Fruit fly (Drosophila melanogaster) whole organism, adult: ENCODE results near the gene CG4393.
A peak's percentile ranks its signal among the peaks of the same experiment; 100 is the strongest.

Experiments
- CG11617 ChIP-seq: fragments of 200-800 bp; sonication (Bioruptor generic); optimal IDR thresholded peaks from 2 replicates; lab custom pipeline; 2017; ENCODE audit warnings: mild to moderate bottlenecking, missing biosample characterization, missing genetic modification reagents, missing genetic modification characterization
- CG12768 ChIP-seq: fragments of 200-800 bp; sonication (Bioruptor generic); optimal IDR thresholded peaks from 2 replicates; lab custom pipeline; 2017; ENCODE audit warnings: missing biosample characterization, missing genetic modification characterization, mild to moderate bottlenecking, moderate library complexity, missing genetic modification reagents
- CG14711 ChIP-seq: fragments of 200-800 bp; sonication (Bioruptor generic); optimal IDR thresholded peaks from 2 replicates; lab custom pipeline; 2018; ENCODE audit warnings: missing biosample characterization, mild to moderate bottlenecking, missing genetic modification characterization, moderate library complexity
- CG1620 ChIP-seq: fragments of 200-800 bp; sonication (Bioruptor generic); optimal IDR thresholded peaks from 2 replicates; lab custom pipeline; 2016; ENCODE audit warnings: missing biosample characterization, missing genetic modification characterization
- CG33017 ChIP-seq: fragments of 200-800 bp; sonication (Bioruptor generic); optimal IDR thresholded peaks from 2 replicates; lab custom pipeline; 2018; ENCODE audit warnings: missing biosample characterization, mild to moderate bottlenecking, missing genetic modification characterization, moderate library complexity
- CG5204 ChIP-seq: fragments of 200-800 bp; sonication (Bioruptor generic); optimal IDR thresholded peaks from 2 replicates; lab custom pipeline; 2016; ENCODE audit warnings: missing biosample characterization, missing genetic modification characterization
- CG7045 ChIP-seq: fragments of 200-800 bp; sonication (Bioruptor generic); optimal IDR thresholded peaks from 2 replicates; lab custom pipeline; 2017; ENCODE audit warnings: missing biosample characterization, mild to moderate bottlenecking, missing genetic modification characterization
- CG7101 ChIP-seq: fragments of 200-800 bp; sonication (Bioruptor generic); optimal IDR thresholded peaks from 2 replicates; lab custom pipeline; 2018; ENCODE audit warnings: missing biosample characterization, mild to moderate bottlenecking, missing genetic modification characterization, moderate library complexity
- Clk ChIP-seq: fragments of 200-800 bp; sonication (Bioruptor generic); optimal IDR thresholded peaks from 2 replicates; lab custom pipeline; 2017; ENCODE audit warnings: missing biosample characterization, missing genetic modification characterization
- Crg-1 ChIP-seq: fragments of 200-800 bp; sonication (Bioruptor generic); optimal IDR thresholded peaks from 2 replicates; lab custom pipeline; 2016; ENCODE audit warnings: missing biosample characterization, missing genetic modification characterization
- Hr96 ChIP-seq: fragments of 200-800 bp; sonication (Bioruptor generic); optimal IDR thresholded peaks from 2 replicates; lab custom pipeline; 2016; ENCODE audit warnings: missing biosample characterization, missing genetic modification characterization
- Mnt ChIP-seq: fragments of 200-800 bp; sonication (Bioruptor generic); optimal IDR thresholded peaks from 2 replicates; lab custom pipeline; 2016; ENCODE audit warnings: missing biosample characterization, mild to moderate bottlenecking, missing genetic modification characterization
- bab1 ChIP-seq: fragments of 200-800 bp; sonication (Bioruptor generic); optimal IDR thresholded peaks from 3 replicates; lab custom pipeline; 2019; ENCODE audit warnings: missing biosample characterization, mild to moderate bottlenecking, missing genetic modification characterization, moderate library complexity
- cic ChIP-seq: fragments of 200-800 bp; sonication (Bioruptor generic); optimal IDR thresholded peaks from 2 replicates; lab custom pipeline; 2017; ENCODE audit warnings: missing biosample characterization, mild to moderate bottlenecking, missing genetic modification characterization, moderate library complexity
- cnc ChIP-seq, 2 experiments: fragments of >200 bp; optimal IDR thresholded peaks; 2 replicates each; lab custom pipeline; 2017
- kay ChIP-seq: fragments of 200-800 bp; sonication (Bioruptor generic); peaks from one replicate; lab custom pipeline; 2016; ENCODE audit warnings: missing biosample characterization, missing genetic modification characterization, borderline replicate concordance
- ovo ChIP-seq: fragments of 200-800 bp; sonication (Bioruptor generic); optimal IDR thresholded peaks from 2 replicates; lab custom pipeline; 2016; ENCODE audit warnings: missing biosample characterization, missing genetic modification characterization
- pad ChIP-seq: fragments of 200-800 bp; sonication (Bioruptor generic); optimal IDR thresholded peaks from 3 replicates; lab custom pipeline; 2017; ENCODE audit warnings: missing biosample characterization, missing genetic modification characterization, mild to moderate bottlenecking, moderate library complexity, missing genetic modification reagents
- tj ChIP-seq: fragments of 200-800 bp; sonication (Bioruptor generic); optimal IDR thresholded peaks from 3 replicates; lab custom pipeline; 2017; ENCODE audit warnings: missing biosample characterization, mild to moderate bottlenecking, missing genetic modification characterization, moderate library complexity
- toe ChIP-seq: fragments of 200-800 bp; sonication (Bioruptor generic); optimal IDR thresholded peaks from 2 replicates; lab custom pipeline; 2016; ENCODE audit warnings: missing biosample characterization, missing genetic modification characterization

Gene CG4393

DNA sequence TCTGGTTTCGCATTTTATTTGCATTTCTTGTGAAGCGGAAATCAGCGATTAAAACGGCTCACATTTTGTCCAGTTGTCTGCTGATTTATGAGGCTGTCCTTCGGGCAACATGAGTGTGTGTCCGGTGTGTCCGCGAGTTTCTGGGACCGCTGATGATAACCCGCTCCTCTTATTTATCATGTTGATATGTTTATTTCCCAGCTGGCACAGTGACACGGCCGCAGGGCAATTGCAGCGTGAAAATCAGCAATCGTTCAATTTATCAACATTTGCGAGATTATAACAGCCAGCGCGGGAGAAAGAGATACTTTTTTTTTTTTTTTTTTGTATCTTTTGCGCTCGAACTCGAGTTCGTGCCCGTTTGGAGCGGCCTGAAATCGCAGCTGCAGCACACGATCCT, 24.2 kb downstream of the CG4393 start:
- TF ChIP-seq cic (no peak), CG7045 (GFP tag; lab: Kevin White, UChicago) (no peak), Mnt (GFP tag; lab: Kevin White, UChicago) (no peak), tj (no peak), toe (no peak), ovo (GFP tag; lab: Kevin White, UChicago) (no peak), bab1 (GFP tag; lab: Kevin White, UChicago) (no peak), CG11617 (GFP tag; lab: Kevin White, UChicago) (no peak), Hr96 (no peak), CG33017 (tag; lab: Kevin White, UChicago) (no peak), CG5204 (GFP tag; lab: Kevin White, UChicago) (no peak), pad (GFP tag; lab: Kevin White, UChicago) (no peak), CG1620 (no peak), CG7101 (no peak)

DNA sequence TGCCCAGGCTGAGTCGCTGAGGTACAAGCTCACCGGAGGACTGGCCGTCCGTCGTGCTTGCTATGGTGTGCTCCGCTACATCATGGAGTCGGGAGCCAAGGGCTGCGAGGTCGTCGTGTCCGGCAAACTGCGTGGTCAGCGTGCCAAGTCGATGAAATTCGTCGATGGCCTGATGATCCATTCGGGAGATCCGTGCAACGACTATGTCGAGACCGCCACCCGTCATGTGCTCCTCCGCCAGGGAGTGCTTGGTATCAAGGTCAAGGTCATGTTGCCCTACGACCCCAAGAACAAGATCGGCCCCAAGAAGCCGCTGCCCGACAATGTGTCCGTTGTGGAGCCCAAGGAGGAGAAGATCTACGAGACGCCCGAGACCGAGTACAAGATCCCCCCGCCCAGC, 25.2 kb downstream of the CG4393 start:
- TF ChIP-seq bab1 (GFP tag; lab: Kevin White, UChicago), result no peak
- no peak for TF ChIP-seq CG11617 (GFP tag; lab: Kevin White, UChicago)
- no peak for TF ChIP-seq CG12768 (GFP tag; lab: Kevin White, UChicago)
- TF ChIP-seq cnc (optimal IDR thresholded peaks at IDR 0.05; lab: Kevin White, UChicago), result no peak
- no peak for TF ChIP-seq CG5204 (GFP tag; lab: Kevin White, UChicago)
- no peak for TF ChIP-seq toe
- no peak for TF ChIP-seq Crg-1 (GFP tag; lab: Kevin White, UChicago)
- TF ChIP-seq Hr96, result no peak

DNA sequence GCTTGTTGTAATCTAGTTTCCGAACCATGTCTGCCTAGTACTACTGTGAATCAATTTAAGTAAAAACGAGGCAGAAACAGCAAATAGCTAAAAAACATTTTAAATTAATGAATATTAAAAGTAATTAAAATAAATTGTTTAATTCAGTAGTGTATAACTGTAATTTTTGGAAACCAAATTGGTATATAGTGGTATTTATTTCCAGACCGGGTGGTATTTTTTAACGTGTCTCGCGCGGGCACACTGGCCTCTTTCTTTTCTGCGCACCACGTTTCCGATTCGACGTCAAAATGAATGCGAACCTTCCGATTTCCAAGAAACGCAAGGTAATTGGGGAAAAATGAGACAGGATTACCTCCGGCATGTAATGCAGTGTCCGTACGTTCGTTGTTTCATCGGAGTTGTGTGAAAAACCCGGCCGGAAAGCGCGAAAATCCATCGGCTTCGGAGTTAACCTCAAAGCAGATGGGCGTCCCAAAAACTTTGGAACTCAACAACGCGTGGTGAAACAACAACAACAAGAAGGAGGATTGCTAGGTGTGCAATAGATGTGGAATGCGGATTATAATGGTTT, 25.9 kb downstream of the CG4393 start, which contains the start of gene RpS3:
TSS of gene RpS3 (plus strand) at position 248 of the 574 bp plus-strand sequence.
- TF ChIP-seq CG7045 (GFP tag; lab: Kevin White, UChicago), result no peak
- peak; percentile 6 for TF ChIP-seq CG33017 (tag; lab: Kevin White, UChicago)
- TF ChIP-seq pad (GFP tag; lab: Kevin White, UChicago), result no peak
- peak; percentile 72 for TF ChIP-seq CG12768 (GFP tag; lab: Kevin White, UChicago)
- no peak for TF ChIP-seq CG1620
- TF ChIP-seq cic, result no peak
- no peak for TF ChIP-seq CG5204 (GFP tag; lab: Kevin White, UChicago)
- peak; percentile 42 for TF ChIP-seq Crg-1 (GFP tag; lab: Kevin White, UChicago)
- TF ChIP-seq Mnt (GFP tag; lab: Kevin White, UChicago), result peak; percentile 94
- no peak for TF ChIP-seq ovo (GFP tag; lab: Kevin White, UChicago)
- TF ChIP-seq CG14711, result peak; percentile 32
- TF ChIP-seq CG7101, result peak; percentile 46
- TF ChIP-seq kay (GFP tag; lab: Kevin White, UChicago), result no peak
- TF ChIP-seq toe, result peak; percentile 12
- TF ChIP-seq tj, result peak; percentile 5
- TF ChIP-seq Hr96, result peak; percentile 3
- no peak for TF ChIP-seq Clk (GFP tag; lab: Kevin White, UChicago)
- peak; percentile 32 for TF ChIP-seq CG11617 (GFP tag; lab: Kevin White, UChicago)
- TF ChIP-seq cnc (optimal IDR thresholded peaks at IDR 0.05; lab: Kevin White, UChicago), result no peak
- TF ChIP-seq bab1 (GFP tag; lab: Kevin White, UChicago), result peak; percentile 58

DNA sequence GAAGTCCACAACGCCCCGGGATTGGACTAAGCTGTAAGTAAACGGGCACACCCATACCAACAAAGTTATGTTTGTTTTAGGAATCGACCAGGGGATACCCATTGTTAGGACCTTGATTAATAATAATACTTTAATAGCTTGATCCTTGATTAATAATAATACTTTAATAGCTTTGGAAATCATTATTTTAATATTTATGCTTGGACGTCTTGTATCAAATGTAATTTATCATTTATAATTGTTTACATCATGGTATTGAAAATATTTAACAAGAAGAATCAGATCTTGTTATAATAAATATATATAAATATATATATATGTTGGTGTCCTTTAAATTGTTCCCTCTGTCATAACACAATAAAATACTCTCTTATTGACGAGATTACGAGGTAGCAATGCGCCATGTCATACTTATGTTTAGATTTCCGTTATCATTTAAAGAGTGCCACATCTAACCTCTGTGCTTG, 27.6 kb downstream of the CG4393 start:
- no peak for TF ChIP-seq Clk (GFP tag; lab: Kevin White, UChicago)
- peak; percentile 65 for TF ChIP-seq CG11617 (GFP tag; lab: Kevin White, UChicago)
- TF ChIP-seq tj, result no peak
- TF ChIP-seq CG7101, result peak; percentile 76
- TF ChIP-seq kay (GFP tag; lab: Kevin White, UChicago), result no peak
- TF ChIP-seq pad (GFP tag; lab: Kevin White, UChicago), result no peak
- TF ChIP-seq ovo (GFP tag; lab: Kevin White, UChicago), result no peak
- no peak for TF ChIP-seq CG1620
- TF ChIP-seq cic, result no peak
- peak; percentile 63 for TF ChIP-seq CG7045 (GFP tag; lab: Kevin White, UChicago)
- no peak for TF ChIP-seq Hr96
- TF ChIP-seq Mnt (GFP tag; lab: Kevin White, UChicago), result no peak
- no peak for TF ChIP-seq CG5204 (GFP tag; lab: Kevin White, UChicago)
- peak; percentile 81 for TF ChIP-seq CG33017 (tag; lab: Kevin White, UChicago)
- TF ChIP-seq CG12768 (GFP tag; lab: Kevin White, UChicago), result peak; percentile 40
- peak; percentile 78 for TF ChIP-seq CG14711
- no peak for TF ChIP-seq Crg-1 (GFP tag; lab: Kevin White, UChicago)

DNA sequence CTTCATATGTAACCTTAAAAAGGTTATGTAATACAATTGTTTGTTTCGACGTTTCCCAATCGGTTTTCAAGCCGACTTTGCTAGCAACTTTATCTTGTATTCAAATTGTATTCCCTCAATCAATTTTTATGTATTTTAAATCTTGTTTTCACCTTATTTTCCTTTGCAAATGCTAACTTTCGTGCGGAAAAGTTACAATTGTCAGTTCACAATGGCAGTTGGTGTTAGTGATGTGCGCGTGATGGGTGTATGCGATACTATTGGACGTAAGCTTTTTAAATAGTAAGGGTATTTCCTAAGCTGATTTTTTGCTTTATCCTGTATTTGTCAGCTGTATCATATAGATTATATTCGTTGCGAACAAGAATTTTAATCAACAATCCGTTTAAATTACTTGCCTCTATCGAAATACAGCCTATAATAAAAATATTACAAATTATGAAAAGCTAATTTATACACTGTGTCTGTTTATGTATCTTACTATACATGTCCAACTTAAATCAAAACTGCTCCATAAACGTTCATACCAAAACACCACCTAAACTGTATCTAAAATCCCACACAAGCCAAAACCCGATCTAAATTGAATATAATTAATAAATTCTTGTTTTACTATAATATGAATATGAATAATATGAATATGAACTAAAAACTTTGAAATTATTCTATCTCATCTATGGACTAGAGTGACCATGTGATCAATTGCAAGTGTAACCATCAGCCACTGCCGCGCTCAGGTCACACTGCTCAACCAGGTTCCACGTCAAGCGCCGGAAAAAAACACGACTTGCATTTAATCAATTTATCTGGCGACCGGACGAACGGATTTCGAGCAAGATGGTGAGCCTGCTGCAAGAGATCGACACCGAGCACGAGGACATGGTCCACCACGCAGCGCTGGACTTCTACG, 28.5 kb downstream of the CG4393 start, which contains the start of the genes ATPsynCF6 and Sec13:
TSS of gene ATPsynCF6 (minus strand) at position 236 of the 910 bp plus-strand sequence.
TSS of gene Sec13 (plus strand) at position 450 of the 910 bp plus-strand sequence.
- TF ChIP-seq CG14711 (peak; percentile 33), CG5204 (GFP tag; lab: Kevin White, UChicago) (no peak), cnc (optimal IDR thresholded peaks at IDR 0.05; lab: Kevin White, UChicago) (no peak), CG7045 (GFP tag; lab: Kevin White, UChicago) (peak; percentile 60), pad (GFP tag; lab: Kevin White, UChicago) (peak; percentile 13), ovo (GFP tag; lab: Kevin White, UChicago) (peak; percentile 8), CG33017 (tag; lab: Kevin White, UChicago) (peak; percentile 12), toe (peak; percentile 88), Mnt (GFP tag; lab: Kevin White, UChicago) (peak; percentile 13), CG7101 (peak; percentile 29), Crg-1 (GFP tag; lab: Kevin White, UChicago) (no peak), cic (no peak), CG12768 (GFP tag; lab: Kevin White, UChicago) (peak; percentile 49), bab1 (GFP tag; lab: Kevin White, UChicago) (peak; percentile 51), CG11617 (GFP tag; lab: Kevin White, UChicago) (no peak), CG1620 (no peak), tj (peak; percentile 14), kay (GFP tag; lab: Kevin White, UChicago) (no peak), Clk (GFP tag; lab: Kevin White, UChicago) (no peak), Hr96 (peak; percentile 53)
